Worm (Caenorhabditis elegans): ENCODE results near the gene mrps-18C.

mrps-18C gene

ce11 chrIII:4905405-4905804 is 30.0 kb upstream of the mrps-18C start, which contains the start of gene F26F4.8:
Gene F26F4.8, minus strand, starts transcription at chrIII:4905473.
- TF ChIP-seq ceh-34 (tag; optimal IDR thresholded peaks at IDR 0.05): peak; percentile 15
- TF ChIP-seq ceh-24 (tag; optimal IDR thresholded peaks at IDR 0.05): no peak
- TF ChIP-seq hlh-8 (tag; optimal IDR thresholded peaks at IDR 0.05): peak; percentile 89
- no peak for TF ChIP-seq gmeb-2 (tag; optimal IDR thresholded peaks at IDR 0.05)
- TF ChIP-seq ceh-14 (tag; optimal IDR thresholded peaks at IDR 0.05): peak; percentile 14
- TF ChIP-seq sox-2 (GFP tag; IDR thresholded peaks at IDR 0.05): no peak
- peak; percentile 88 for TF ChIP-seq ets-4 (tag; optimal IDR thresholded peaks at IDR 0.05)
- TF ChIP-seq elt-4 (tag; optimal IDR thresholded peaks at IDR 0.05): no peak
- TF ChIP-seq pqm-1 (tag; optimal IDR thresholded peaks at IDR 0.05): no peak
- TF ChIP-seq tbx-2 (tag; optimal IDR thresholded peaks at IDR 0.05): peak; percentile 85
- peak; percentile 7 for TF ChIP-seq eyg-1 (tag; optimal IDR thresholded peaks at IDR 0.05)
- TF ChIP-seq ceh-18 (tag; optimal IDR thresholded peaks at IDR 0.05): peak; percentile 6
- peak; percentile 75 for TF ChIP-seq zip-5 (tag; optimal IDR thresholded peaks at IDR 0.05)
- TF ChIP-seq fkh-6 (tag; optimal IDR thresholded peaks at IDR 0.05): peak; percentile 40
- TF ChIP-seq hlh-15 (tag; optimal IDR thresholded peaks at IDR 0.05): no peak
- TF ChIP-seq C08G9.2 (tag; optimal IDR thresholded peaks at IDR 0.05): peak; percentile 90
- peak; percentile 92 for TF ChIP-seq ceh-31 (tag; optimal IDR thresholded peaks at IDR 0.05)
- no peak for TF ChIP-seq sox-4 (tag; optimal IDR thresholded peaks at IDR 0.05)
- no peak for TF ChIP-seq ceh-9 (tag; optimal IDR thresholded peaks at IDR 0.05)
- TF ChIP-seq fax-1 (tag; optimal IDR thresholded peaks at IDR 0.05): peak; percentile 51
- TF ChIP-seq ceh-2 (tag; optimal IDR thresholded peaks at IDR 0.05): peak; percentile 93
- TF ChIP-seq odd-2 (tag; optimal IDR thresholded peaks at IDR 0.05): no peak
- peak; percentile 43 for TF ChIP-seq lim-6 (tag; optimal IDR thresholded peaks at IDR 0.05)
- TF ChIP-seq elt-2 (tag; optimal IDR thresholded peaks at IDR 0.05): peak; percentile 62
- peak; percentile 10 for TF ChIP-seq unc-86 (tag; optimal IDR thresholded peaks at IDR 0.05)
- TF ChIP-seq ahr-1 (tag; optimal IDR thresholded peaks at IDR 0.05): peak; percentile 24
- peak; percentile 1 for TF ChIP-seq ztf-16 (tag; optimal IDR thresholded peaks at IDR 0.05)
- peak; percentile 51 for TF ChIP-seq ref-2 (tag; optimal IDR thresholded peaks at IDR 0.05)
- TF ChIP-seq pros-1 (tag; optimal IDR thresholded peaks at IDR 0.05): no peak
- TF ChIP-seq tbx-7 (tag; optimal IDR thresholded peaks at IDR 0.05): peak; percentile 85
- TF ChIP-seq F13H6.1 (tag; optimal IDR thresholded peaks at IDR 0.05): peak; percentile 37
- TF ChIP-seq unc-42 (tag; optimal IDR thresholded peaks at IDR 0.05): peak; percentile 20
- peak; percentile 79 for TF ChIP-seq mec-3 (tag; optimal IDR thresholded peaks at IDR 0.05; ENCODE audit: borderline replicate concordance)
- no peak for TF ChIP-seq che-1 (tag; optimal IDR thresholded peaks at IDR 0.05)
- TF ChIP-seq ceh-45 (GFP tag; IDR thresholded peaks at IDR 0.05): no peak
- peak; percentile 46 for TF ChIP-seq rnt-1 (tag; optimal IDR thresholded peaks at IDR 0.05)
- TF ChIP-seq sdc-2 (tag; optimal IDR thresholded peaks at IDR 0.05): peak; percentile 54

- TF ChIP-seq elt-2 (tag; optimal IDR thresholded peaks at IDR 0.05) (peak; percentile 43), ceh-2 (tag; optimal IDR thresholded peaks at IDR 0.05) (no peak)
Observed at ce11 chrIII:4906365-4906764, 29.0 kb upstream of the mrps-18C start.

ce11 chrIII:4906896-4907295 is 28.5 kb upstream of the mrps-18C start, which contains the start of gene rom-1:
Gene rom-1, plus strand, starts transcription at chrIII:4907196.
- TF ChIP-seq pag-3 (tag; optimal IDR thresholded peaks at IDR 0.05; ENCODE audit: borderline replicate concordance) (no peak), ceh-48 (tag; optimal IDR thresholded peaks at IDR 0.05) (no peak), hlh-13 (GFP tag; optimal IDR thresholded peaks at IDR 0.05) (no peak), ceh-14 (tag; optimal IDR thresholded peaks at IDR 0.05) (no peak), hlh-15 (tag; optimal IDR thresholded peaks at IDR 0.05) (no peak), npax-4 (tag; optimal IDR thresholded peaks at IDR 0.05) (no peak), ztf-16 (tag; optimal IDR thresholded peaks at IDR 0.05) (no peak), lin-11 (tag; optimal IDR thresholded peaks at IDR 0.05) (no peak), C38D4.7 (GFP tag; optimal IDR thresholded peaks at IDR 0.05) (no peak), madf-2 (tag; optimal IDR thresholded peaks at IDR 0.05) (no peak), ceh-9 (tag; optimal IDR thresholded peaks at IDR 0.05) (no peak), pqm-1 (tag; optimal IDR thresholded peaks at IDR 0.05) (no peak), sox-4 (tag; optimal IDR thresholded peaks at IDR 0.05) (no peak), ahr-1 (tag; optimal IDR thresholded peaks at IDR 0.05) (no peak), mec-3 (tag; optimal IDR thresholded peaks at IDR 0.05; ENCODE audit: borderline replicate concordance) (no peak), ama-1 (optimal IDR thresholded peaks at IDR 0.05) (no peak), pros-1 (tag; optimal IDR thresholded peaks at IDR 0.05) (no peak), ets-4 (tag; optimal IDR thresholded peaks at IDR 0.05) (no peak), ttx-3 (tag; optimal IDR thresholded peaks at IDR 0.05) (no peak)
